Worm (Caenorhabditis elegans) whole organism, L3 larva: ENCODE measurements around the gene del-2.
A peak's percentile ranks its signal among the peaks of the same experiment; 100 is the strongest.

Source experiments
- elt-1 ChIP-seq: fragments of 150-350 bp; optimal IDR thresholded peaks from 2 replicates; lab custom pipeline; 2014; ENCODE audit warnings: missing biosample characterization, missing genetic modification characterization
- elt-3 ChIP-seq, 3 experiments: fragments of 150-350 bp in 1 of 3; sonication (generic microtip) in 2 of 3; optimal IDR thresholded peaks; 2 replicates in 2 of 3; 4 replicates in 1 of 3; lab custom pipeline; 2014 to 2017; ENCODE audit warnings: missing biosample characterization in 3 of 3, missing genetic modification characterization in 3 of 3
- lin-39 ChIP-seq: fragments of 150-350 bp; optimal IDR thresholded peaks from 2 replicates; lab custom pipeline; 2018; ENCODE audit warnings: missing biosample characterization, missing genetic modification reagents, missing genetic modification characterization
- nfya-1 ChIP-seq: sonication (generic microtip); optimal IDR thresholded peaks from 2 replicates; lab custom pipeline; 2017; ENCODE audit warnings: missing genetic modification characterization, mild to moderate bottlenecking, missing compliant biosample characterization, antibody characterized with exemption, moderate library complexity; ENCODE audit not compliant: insufficient read depth
- nhr-23 ChIP-seq: fragments of 150-350 bp; optimal IDR thresholded peaks from 2 replicates; lab custom pipeline; 2014; ENCODE audit warnings: missing biosample characterization, missing genetic modification reagents, missing genetic modification characterization
- nhr-237 ChIP-seq: fragments of 150-350 bp; optimal IDR thresholded peaks from 2 replicates; lab custom pipeline; 2014; ENCODE audit warnings: missing biosample characterization, missing genetic modification characterization
- nhr-25 ChIP-seq: sonication (generic microtip); optimal IDR thresholded peaks from 2 replicates; lab custom pipeline; 2017; ENCODE audit warnings: missing biosample characterization, missing genetic modification characterization
- snpc-4 ChIP-seq: fragments of 150-350 bp; optimal IDR thresholded peaks from 2 replicates; lab custom pipeline; 2014; ENCODE audit warnings: missing biosample characterization, missing genetic modification characterization
- tbx-2 ChIP-seq: sonication (generic microtip); optimal IDR thresholded peaks from 2 replicates; lab custom pipeline; 2016; ENCODE audit warnings: mild to moderate bottlenecking, missing genetic modification characterization, missing compliant biosample characterization

- TF ChIP-seq elt-1 (no peak), nhr-25 (peak; percentile 25), snpc-4 (no peak), tbx-2 (tag; lab: Kevin White, UChicago) (no peak), elt-3 (tag; optimal IDR thresholded peaks at IDR 0.05; lab: Kevin White, UChicago) (no peak), lin-39 (tag; lab: Kevin White, UChicago) (no peak), nhr-237 (tag; lab: Kevin White, UChicago) (no peak), nhr-23 (tag; lab: Kevin White, UChicago) (no peak), nfya-1 (tag; lab: Kevin White, UChicago) (no peak)
Observed at ce11 chrIV:9673206-9673605, 31.4 kb upstream of the del-2 start.
